Worm (Caenorhabditis elegans): ENCODE results near the gene oatr-1.

The oatr-1 gene

ce11 chrIII:6395706-6396232 lies at the start of gene oatr-1:
Gene oatr-1, minus strand, starts transcription at chrIII:6396182.
- TF ChIP-seq ceh-36 (tag; optimal IDR thresholded peaks at IDR 0.05) (no peak), F13C5.2 (tag; optimal IDR thresholded peaks at IDR 0.05) (no peak), ets-7 (tag; optimal IDR thresholded peaks at IDR 0.05) (no peak)

ce11 chrIII:6444335-6444734 lies 48.4 kb upstream of the oatr-1 start, which contains the start of gene C05D11.13:
Gene C05D11.13, minus strand, starts transcription at chrIII:6444586.
- TF ChIP-seq scrt-1 (GFP tag; IDR thresholded peaks at IDR 0.05) = no peak
- TF ChIP-seq hmbx-1 (tag; optimal IDR thresholded peaks at IDR 0.05) = no peak
- TF ChIP-seq tbx-37 (GFP tag; conservative IDR thresholded peaks at IDR 0.05) = no peak
- no peak for TF ChIP-seq ceh-36 (tag; optimal IDR thresholded peaks at IDR 0.05)
- TF ChIP-seq F13C5.2 (tag; optimal IDR thresholded peaks at IDR 0.05) = no peak
- TF ChIP-seq flt-1 (GFP tag; IDR thresholded peaks at IDR 0.05) = no peak
- no peak for TF ChIP-seq hmg-4 (GFP tag; optimal IDR thresholded peaks at IDR 0.05)
- TF ChIP-seq ets-7 (tag; optimal IDR thresholded peaks at IDR 0.05) = no peak
- no peak for TF ChIP-seq ceh-13 (GFP tag; optimal IDR thresholded peaks at IDR 0.05)
- TF ChIP-seq aly-1 (tag; optimal IDR thresholded peaks at IDR 0.05) = no peak
- TF ChIP-seq pes-1 (GFP tag; IDR thresholded peaks at IDR 0.05) = no peak
- no peak for TF ChIP-seq tra-4 (tag; optimal IDR thresholded peaks at IDR 0.05)
- TF ChIP-seq tbx-11 (GFP tag; IDR thresholded peaks at IDR 0.05) = no peak
- TF ChIP-seq ama-1 (optimal IDR thresholded peaks at IDR 0.05) = no peak
- no peak for TF ChIP-seq B0310.2 (tag; optimal IDR thresholded peaks at IDR 0.05)
- no peak for TF ChIP-seq hnd-1 (tag; optimal IDR thresholded peaks at IDR 0.05)
- TF ChIP-seq sea-1 (GFP tag; conservative IDR thresholded peaks at IDR 0.05) = no peak

- no peak for TF ChIP-seq tbx-37 (GFP tag; conservative IDR thresholded peaks at IDR 0.05)
- no peak for TF ChIP-seq hmg-4 (GFP tag; optimal IDR thresholded peaks at IDR 0.05)
- TF ChIP-seq B0310.2 (tag; optimal IDR thresholded peaks at IDR 0.05) = no peak
- peak; percentile 21 for TF ChIP-seq ama-1 (optimal IDR thresholded peaks at IDR 0.05)
Observed at ce11 chrIII:6442305-6443125, 46.5 kb upstream of the oatr-1 start, which contains the start of gene mel-32. Gene mel-32, minus strand, starts transcription at chrIII:6443000.

DNA sequence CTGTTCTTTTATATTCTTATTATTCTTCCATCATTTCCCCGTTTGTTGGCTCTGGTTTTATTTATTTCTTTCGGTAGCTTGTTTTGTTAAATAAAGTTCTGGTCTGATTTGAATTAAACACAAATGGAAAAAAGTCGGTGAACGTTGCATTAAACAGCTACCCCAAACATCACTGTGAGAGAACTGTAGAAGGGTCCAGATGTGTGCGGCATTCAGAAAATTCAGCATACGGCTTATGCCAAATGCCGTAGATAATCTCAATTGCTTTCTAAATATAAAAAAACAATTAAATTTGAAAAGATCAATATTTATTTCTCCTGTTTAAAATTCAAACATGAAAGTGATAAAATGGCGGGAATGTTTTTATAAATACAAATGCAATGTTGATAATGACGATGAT lies 43.9 kb upstream of the oatr-1 start:
- TF ChIP-seq tra-4 (tag; optimal IDR thresholded peaks at IDR 0.05) = no peak
- no peak for TF ChIP-seq scrt-1 (GFP tag; IDR thresholded peaks at IDR 0.05)
- no peak for TF ChIP-seq flt-1 (GFP tag; IDR thresholded peaks at IDR 0.05)
- no peak for TF ChIP-seq pes-1 (GFP tag; IDR thresholded peaks at IDR 0.05)
- TF ChIP-seq ceh-36 (tag; optimal IDR thresholded peaks at IDR 0.05) = no peak
- no peak for TF ChIP-seq hnd-1 (tag; optimal IDR thresholded peaks at IDR 0.05)
- TF ChIP-seq sea-1 (GFP tag; conservative IDR thresholded peaks at IDR 0.05) = no peak
- no peak for TF ChIP-seq ama-1 (optimal IDR thresholded peaks at IDR 0.05)
- no peak for TF ChIP-seq aly-1 (tag; optimal IDR thresholded peaks at IDR 0.05)
- TF ChIP-seq B0310.2 (tag; optimal IDR thresholded peaks at IDR 0.05) = no peak
- no peak for TF ChIP-seq hmg-4 (GFP tag; optimal IDR thresholded peaks at IDR 0.05)

- TF ChIP-seq scrt-1 (GFP tag; IDR thresholded peaks at IDR 0.05) (no peak), ceh-13 (GFP tag; optimal IDR thresholded peaks at IDR 0.05) (no peak), tbx-11 (GFP tag; IDR thresholded peaks at IDR 0.05) (no peak), hnd-1 (tag; optimal IDR thresholded peaks at IDR 0.05) (no peak), ceh-36 (tag; optimal IDR thresholded peaks at IDR 0.05) (no peak), pes-1 (GFP tag; IDR thresholded peaks at IDR 0.05) (no peak), B0310.2 (tag; optimal IDR thresholded peaks at IDR 0.05) (no peak), tra-4 (tag; optimal IDR thresholded peaks at IDR 0.05) (no peak), flt-1 (GFP tag; IDR thresholded peaks at IDR 0.05) (no peak), ama-1 (optimal IDR thresholded peaks at IDR 0.05) (no peak), sea-1 (GFP tag; conservative IDR thresholded peaks at IDR 0.05) (no peak), aly-1 (tag; optimal IDR thresholded peaks at IDR 0.05) (no peak), hmbx-1 (tag; optimal IDR thresholded peaks at IDR 0.05) (no peak), tbx-37 (GFP tag; conservative IDR thresholded peaks at IDR 0.05) (no peak), F13C5.2 (tag; optimal IDR thresholded peaks at IDR 0.05) (no peak), ets-7 (tag; optimal IDR thresholded peaks at IDR 0.05) (no peak), hmg-4 (GFP tag; optimal IDR thresholded peaks at IDR 0.05) (no peak)
Observed at ce11 chrIII:6436308-6436707, 40.3 kb upstream of the oatr-1 start, which contains the start of gene C05D11.1. Gene C05D11.1, plus strand, starts transcription at chrIII:6436608.

- TF ChIP-seq ama-1 (optimal IDR thresholded peaks at IDR 0.05) (no peak), hmg-4 (GFP tag; optimal IDR thresholded peaks at IDR 0.05) (no peak), ets-7 (tag; optimal IDR thresholded peaks at IDR 0.05) (no peak), F13C5.2 (tag; optimal IDR thresholded peaks at IDR 0.05) (no peak), scrt-1 (GFP tag; IDR thresholded peaks at IDR 0.05) (no peak), tbx-11 (GFP tag; IDR thresholded peaks at IDR 0.05) (no peak), tra-4 (tag; optimal IDR thresholded peaks at IDR 0.05) (no peak), tbx-37 (GFP tag; conservative IDR thresholded peaks at IDR 0.05) (no peak), B0310.2 (tag; optimal IDR thresholded peaks at IDR 0.05) (no peak), aly-1 (tag; optimal IDR thresholded peaks at IDR 0.05) (no peak), flt-1 (GFP tag; IDR thresholded peaks at IDR 0.05) (no peak), hmbx-1 (tag; optimal IDR thresholded peaks at IDR 0.05) (no peak), hnd-1 (tag; optimal IDR thresholded peaks at IDR 0.05) (no peak), pes-1 (GFP tag; IDR thresholded peaks at IDR 0.05) (no peak), ceh-13 (GFP tag; optimal IDR thresholded peaks at IDR 0.05) (no peak), sea-1 (GFP tag; conservative IDR thresholded peaks at IDR 0.05) (no peak), ceh-36 (tag; optimal IDR thresholded peaks at IDR 0.05) (no peak)
Observed at ce11 chrIII:6432939-6433338, 37.0 kb upstream of the oatr-1 start, which contains the start of gene vps-16. Gene vps-16, plus strand, starts transcription at chrIII:6433239.

DNA sequence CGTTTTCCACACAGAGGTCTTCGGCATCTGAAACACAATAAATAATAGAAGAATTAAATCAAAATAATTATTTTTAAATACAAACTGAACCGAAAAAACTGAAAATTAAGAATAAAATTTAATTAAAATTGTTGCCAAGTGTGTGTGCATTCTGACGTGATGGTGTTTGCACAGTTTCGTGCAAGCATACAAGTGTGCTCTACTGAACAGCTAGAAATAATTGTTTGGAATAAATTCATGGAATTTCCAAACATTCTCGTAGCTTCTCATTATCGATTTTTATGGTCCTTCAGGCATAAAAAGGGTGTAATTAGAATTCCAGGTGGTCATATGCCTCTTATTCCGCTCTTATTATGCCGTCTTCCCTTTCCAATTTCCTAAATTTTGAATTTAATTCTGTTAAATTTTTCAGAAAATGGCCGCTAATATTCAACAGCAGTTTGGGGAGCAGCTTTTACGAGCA lies 35.8 kb upstream of the oatr-1 start, which contains the start of the genes mrps-17 and txdc-9:
Gene mrps-17 (minus strand): TSS at position 33 of the 463 bp plus-strand sequence.
Gene txdc-9 (plus strand): TSS at position 413 of the 463 bp plus-strand sequence.
- TF ChIP-seq ets-7 (tag; optimal IDR thresholded peaks at IDR 0.05) = no peak
- TF ChIP-seq tbx-11 (GFP tag; IDR thresholded peaks at IDR 0.05) = no peak
- no peak for TF ChIP-seq tbx-37 (GFP tag; conservative IDR thresholded peaks at IDR 0.05)
- peak; percentile 67 for TF ChIP-seq F13C5.2 (tag; optimal IDR thresholded peaks at IDR 0.05)
- TF ChIP-seq ama-1 (optimal IDR thresholded peaks at IDR 0.05) = no peak
- TF ChIP-seq ceh-36 (tag; optimal IDR thresholded peaks at IDR 0.05) = no peak
- TF ChIP-seq hmg-4 (GFP tag; optimal IDR thresholded peaks at IDR 0.05) = no peak
- no peak for TF ChIP-seq hnd-1 (tag; optimal IDR thresholded peaks at IDR 0.05)
- 0 out of 2 replicates have a peak, but pooled peaks have one; percentile 38 for TF ChIP-seq flt-1 (GFP tag; IDR thresholded peaks at IDR 0.05)
- TF ChIP-seq B0310.2 (tag; optimal IDR thresholded peaks at IDR 0.05) = no peak

Data from whole organism, early embryonic.